Worm (Caenorhabditis elegans) whole organism, L1 larva: ENCODE measurements around the gene Y38C1BA.4.

Source experiments
- aha-1 ChIP-seq: fragments of 150-350 bp; optimal IDR thresholded peaks from 2 replicates; lab custom pipeline; 2014; ENCODE audit warnings: missing biosample characterization, missing genetic modification characterization
- fkh-10 ChIP-seq: sonication (generic microtip); optimal IDR thresholded peaks from 2 replicates; lab custom pipeline; 2017; ENCODE audit warnings: missing biosample characterization, missing genetic modification reagents, missing genetic modification characterization
- mab-9 ChIP-seq: fragments of 200-800 bp; sonication (Bioruptor generic); IDR thresholded peaks from 2 replicates; pipeline ENCODE4 v1.3.6; 2022; ENCODE audit warnings: missing genetic modification reagents, missing genetic modification characterization, missing compliant biosample characterization
- nhr-76 ChIP-seq: sonication (generic microtip); optimal IDR thresholded peaks from 2 replicates; lab custom pipeline; 2017; ENCODE audit warnings: missing biosample characterization, missing genetic modification characterization
- unc-62 ChIP-seq: fragments of 150-350 bp; optimal IDR thresholded peaks from 2 replicates; lab custom pipeline; 2014; ENCODE audit warnings: missing biosample characterization, missing genetic modification reagents, missing genetic modification characterization

- no peak for TF ChIP-seq aha-1
- no peak for TF ChIP-seq fkh-10 (GFP tag; lab: Kevin White, UChicago)
- no peak for TF ChIP-seq nhr-76 (tag; lab: Kevin White, UChicago)
- no peak for TF ChIP-seq mab-9 (GFP tag; lab: Robert Waterston, UW)
- TF ChIP-seq unc-62 (GFP tag; lab: Kevin White, UChicago) = no peak
Measured at ce11 chrIV:1813869-1814268, 7.8 kb upstream of the Y38C1BA.4 start.
